Fruit fly (Drosophila melanogaster) whole organism, wandering third instar larva: ENCODE results near the gene CG13445.

ENCODE experiments used
- Abd-B ChIP-seq: fragments of >200 bp; optimal IDR thresholded peaks from 2 replicates; lab custom pipeline; 2017; ENCODE audit warnings: missing biosample characterization, missing genetic modification characterization
- CG32264 ChIP-seq: fragments of 200-800 bp; sonication (Bioruptor generic); optimal IDR thresholded peaks from 2 replicates; lab custom pipeline; 2016; ENCODE audit warnings: missing biosample characterization, missing genetic modification characterization
- CG9705 ChIP-seq: fragments of 200-800 bp; sonication (Bioruptor generic); optimal IDR thresholded peaks from 2 replicates; lab custom pipeline; 2018; ENCODE audit warnings: missing biosample characterization, mild to moderate bottlenecking, missing genetic modification characterization
- CrebA ChIP-seq: fragments of 200-800 bp; sonication (Bioruptor generic); optimal IDR thresholded peaks from 2 replicates; lab custom pipeline; 2016; ENCODE audit warnings: missing biosample characterization, mild to moderate bottlenecking, missing genetic modification characterization, borderline replicate concordance
- Dfd ChIP-seq: fragments of >200 bp; optimal IDR thresholded peaks from 2 replicates; lab custom pipeline; 2017; ENCODE audit warnings: missing biosample characterization, missing genetic modification characterization
- Dif ChIP-seq: fragments of 200-275, 200-300 bp; sonication (Bioruptor generic); optimal IDR thresholded peaks from 2 replicates; lab custom pipeline; 2018; ENCODE audit warnings: missing biosample characterization, missing genetic modification characterization; ENCODE audit not compliant: partially characterized antibody
- GATAd ChIP-seq: sonication (Bioruptor generic); optimal IDR thresholded peaks from 2 replicates; lab custom pipeline; 2016; ENCODE audit warnings: missing biosample characterization, missing genetic modification characterization
- HLH106 ChIP-seq: fragments of 200-800 bp; optimal IDR thresholded peaks from 3 replicates; lab custom pipeline; 2019; ENCODE audit warnings: missing biosample characterization, mild to moderate bottlenecking, missing genetic modification characterization, moderate library complexity
- Hnf4 ChIP-seq: fragments of 200-800 bp; sonication (Bioruptor generic); optimal IDR thresholded peaks from 2 replicates; lab custom pipeline; 2016; ENCODE audit warnings: missing biosample characterization, mild to moderate bottlenecking, missing genetic modification characterization
- Hr78 ChIP-seq: fragments of >200 bp; optimal IDR thresholded peaks from 2 replicates; lab custom pipeline; 2017; ENCODE audit warnings: missing biosample characterization, missing genetic modification characterization
- Hr83 ChIP-seq: fragments of 200-300 bp; sonication (Bioruptor generic); optimal IDR thresholded peaks from 2 replicates; lab custom pipeline; 2016; ENCODE audit warnings: missing biosample characterization, mild to moderate bottlenecking, missing genetic modification characterization, moderate library complexity; ENCODE audit not compliant: poor library complexity, severe bottlenecking
- Jra ChIP-seq: sonication (Bioruptor generic); optimal IDR thresholded peaks from 2 replicates; lab custom pipeline; 2016; ENCODE audit warnings: missing biosample characterization, missing genetic modification characterization
- Mio ChIP-seq: sonication (Bioruptor generic); optimal IDR thresholded peaks from 2 replicates; lab custom pipeline; 2016; ENCODE audit warnings: missing biosample characterization, missing genetic modification characterization
- Myc ChIP-seq: fragments of >200 bp; optimal IDR thresholded peaks from 2 replicates; lab custom pipeline; 2017
- N ChIP-seq: fragments of >200 bp; optimal IDR thresholded peaks from 2 replicates; lab custom pipeline; 2018; ENCODE audit warnings: missing biosample characterization, missing external identifiers, missing genetic modification characterization
- OdsH ChIP-seq: fragments of 200-800 bp; sonication (Bioruptor generic); optimal IDR thresholded peaks from 2 replicates; lab custom pipeline; 2016; ENCODE audit warnings: missing biosample characterization, mild to moderate bottlenecking, missing genetic modification characterization
- Rel ChIP-seq, 2 experiments: fragments of 200-800 bp; sonication (Bioruptor generic) in 1 of 2; optimal IDR thresholded peaks; 2 replicates in 1 of 2; 3 replicates in 1 of 2; lab custom pipeline; 2016 to 2019; ENCODE audit warnings: mild to moderate bottlenecking in 2 of 2, missing biosample characterization in 2 of 2, missing genetic modification characterization in 2 of 2, moderate library complexity in 1 of 2
- Sp1 ChIP-seq: fragments of 200-800 bp; sonication (Bioruptor generic); optimal IDR thresholded peaks from 3 replicates; lab custom pipeline; 2019; ENCODE audit warnings: missing biosample characterization, mild to moderate bottlenecking, missing genetic modification characterization, moderate library complexity
- Vsx2 ChIP-seq: fragments of 200-300, 225-300 bp; sonication (Bioruptor generic); optimal IDR thresholded peaks from 2 replicates; lab custom pipeline; 2018; ENCODE audit warnings: missing biosample characterization, missing genetic modification characterization; ENCODE audit not compliant: partially characterized antibody
- br ChIP-seq: fragments of 200-800 bp; sonication (Bioruptor generic); optimal IDR thresholded peaks from 2 replicates; lab custom pipeline; 2016; ENCODE audit warnings: missing biosample characterization, missing genetic modification characterization
- brk ChIP-seq: fragments of 200-800 bp; sonication (Bioruptor generic); optimal IDR thresholded peaks from 2 replicates; lab custom pipeline; 2016; ENCODE audit warnings: missing biosample characterization, mild to moderate bottlenecking, missing genetic modification characterization
- dl ChIP-seq, 2 experiments: fragments of 175-275, 200-275 bp in 1 of 2; fragments of 200-275 bp in 1 of 2; sonication (Bioruptor generic); optimal IDR thresholded peaks; lab custom pipeline; 2018; ENCODE audit warnings: mild to moderate bottlenecking in 2 of 2, missing biosample characterization in 2 of 2, missing genetic modification characterization in 2 of 2, moderate library complexity in 2 of 2; ENCODE audit not compliant: partially characterized antibody in 2 of 2, insufficient read depth in 1 of 2
- dmrt93B ChIP-seq: fragments of 200-800 bp; sonication (Bioruptor generic); optimal IDR thresholded peaks from 2 replicates; lab custom pipeline; 2018; ENCODE audit warnings: missing biosample characterization, mild to moderate bottlenecking, missing genetic modification characterization
- dsf ChIP-seq: sonication (Bioruptor generic); optimal IDR thresholded peaks from 2 replicates; lab custom pipeline; 2016; ENCODE audit warnings: missing biosample characterization, missing genetic modification characterization, borderline replicate concordance
- ey ChIP-seq: fragments of 200-800 bp; sonication (Bioruptor generic); optimal IDR thresholded peaks from 2 replicates; lab custom pipeline; 2016; ENCODE audit warnings: missing biosample characterization, missing genetic modification characterization
- foxo ChIP-seq, 2 experiments: fragments of 200-800 bp; sonication (Bioruptor generic); optimal IDR thresholded peaks; 2 replicates in 1 of 2; 3 replicates in 1 of 2; lab custom pipeline; 2016 to 2017; ENCODE audit warnings: missing biosample characterization in 2 of 2, missing genetic modification characterization in 2 of 2
- fru ChIP-seq: fragments of 200-800 bp; sonication (Bioruptor generic); optimal IDR thresholded peaks from 3 replicates; lab custom pipeline; 2016; ENCODE audit warnings: missing biosample characterization, mild to moderate bottlenecking, missing genetic modification characterization
- h ChIP-seq: fragments of 200-800 bp; sonication (Bioruptor generic); optimal IDR thresholded peaks from 3 replicates; lab custom pipeline; 2016; ENCODE audit warnings: missing biosample characterization, mild to moderate bottlenecking, missing genetic modification characterization
- jim ChIP-seq: fragments of 175-275, 200-325 bp; sonication (Bioruptor generic); optimal IDR thresholded peaks from 2 replicates; lab custom pipeline; 2016; ENCODE audit warnings: missing biosample characterization, mild to moderate bottlenecking, missing genetic modification characterization
- lola ChIP-seq: fragments of >200 bp; optimal IDR thresholded peaks from 2 replicates; lab custom pipeline; 2017; ENCODE audit warnings: missing biosample characterization, missing genetic modification characterization
- pan ChIP-seq: fragments of >200 bp; optimal IDR thresholded peaks from 2 replicates; lab custom pipeline; 2017
- psq ChIP-seq: fragments of 200-800 bp; sonication (Bioruptor generic); optimal IDR thresholded peaks from 3 replicates; lab custom pipeline; 2017; ENCODE audit warnings: missing biosample characterization, mild to moderate bottlenecking, missing genetic modification characterization, moderate library complexity
- rgr ChIP-seq: fragments of 200-800 bp; sonication (Bioruptor generic); optimal IDR thresholded peaks from 3 replicates; lab custom pipeline; 2016; ENCODE audit warnings: missing biosample characterization, mild to moderate bottlenecking, missing genetic modification characterization
- sage ChIP-seq: fragments of 200-800 bp; sonication (Bioruptor generic); optimal IDR thresholded peaks from 2 replicates; lab custom pipeline; 2016; ENCODE audit warnings: missing biosample characterization, mild to moderate bottlenecking, missing genetic modification characterization
- sv ChIP-seq: fragments of 200-800 bp; sonication (Bioruptor generic); optimal IDR thresholded peaks from 3 replicates; lab custom pipeline; 2016; ENCODE audit warnings: missing biosample characterization, missing genetic modification characterization
- tai ChIP-seq: sonication (Bioruptor generic); optimal IDR thresholded peaks from 2 replicates; lab custom pipeline; 2016; ENCODE audit warnings: missing biosample characterization, missing genetic modification characterization
- usp ChIP-seq: fragments of >200 bp; optimal IDR thresholded peaks from 2 replicates; lab custom pipeline; 2017; ENCODE audit warnings: missing biosample characterization, missing genetic modification characterization
- woc ChIP-seq: sonication (Bioruptor generic); optimal IDR thresholded peaks from 2 replicates; lab custom pipeline; 2016; ENCODE audit warnings: missing biosample characterization, mild to moderate bottlenecking, missing genetic modification characterization

CG13445 gene

DNA sequence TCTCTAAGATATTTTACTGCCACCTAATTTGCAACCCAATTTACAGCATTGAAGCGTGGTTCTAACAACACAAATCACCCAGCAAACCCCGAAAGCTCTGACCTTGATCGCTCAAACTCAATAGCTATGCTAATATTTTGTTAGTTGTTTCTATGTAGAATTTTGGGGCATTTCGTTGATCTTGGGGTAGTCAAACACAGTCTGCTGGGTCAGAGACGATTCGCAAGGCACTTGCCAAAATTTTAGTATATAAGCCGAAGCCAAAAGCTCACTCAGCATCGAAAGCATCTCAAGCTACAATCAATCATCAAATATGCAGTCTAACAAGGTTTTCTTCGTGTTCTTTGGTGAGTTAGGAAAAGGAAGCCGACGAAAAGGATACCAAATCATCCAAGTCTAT is at the start of gene CG13445:
Gene CG13445 (plus strand): TSS at position 301 of the 400 bp plus-strand sequence.
- TF ChIP-seq sv (GFP tag; lab: Kevin White, UChicago) (no peak), Rel (GFP tag; optimal IDR thresholded peaks at IDR 0.05; lab: Kevin White, UChicago) (no peak), Rel (tag; optimal IDR thresholded peaks at IDR 0.05; lab: Kevin White, UChicago) (no peak), fru (GFP tag; lab: Kevin White, UChicago) (no peak), foxo (GFP tag; optimal IDR thresholded peaks at IDR 0.05; lab: Kevin White, UChicago) (no peak), N (GFP tag; lab: Kevin White, UChicago) (no peak), Myc (lab: Kevin White, UChicago) (no peak), tai (no peak), Hnf4 (GFP tag; lab: Kevin White, UChicago) (no peak), OdsH (GFP tag; lab: Kevin White, UChicago) (no peak), Hr83 (GFP tag; lab: Kevin White, UChicago) (no peak)

DNA sequence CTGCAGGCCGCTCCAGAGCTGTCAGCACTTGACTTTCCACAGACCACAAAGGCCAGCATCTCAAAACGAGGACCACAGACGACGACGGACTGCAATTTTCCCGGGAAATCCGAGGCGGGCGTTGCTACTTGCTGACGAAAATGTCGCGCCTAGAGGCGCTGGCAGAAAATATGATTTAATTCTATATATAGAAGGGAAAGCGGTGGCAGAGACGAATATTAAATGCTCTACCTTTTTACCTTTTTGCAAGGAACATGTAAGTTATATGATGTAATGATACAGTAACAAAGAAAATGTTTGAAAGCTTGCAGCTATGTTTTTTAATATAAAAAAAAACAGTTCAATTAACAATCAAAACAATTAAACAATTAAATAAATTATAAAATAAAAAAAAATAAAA is 48.8 kb upstream of the CG13445 start:
- TF ChIP-seq Sp1 (no peak), Dif (GFP tag; lab: Kevin White, UChicago) (no peak), N (GFP tag; lab: Kevin White, UChicago) (no peak), rgr (GFP tag; lab: Kevin White, UChicago) (no peak), usp (GFP tag; lab: Kevin White, UChicago) (no peak), Mio (GFP tag; lab: Kevin White, UChicago) (no peak), pan (lab: Kevin White, UChicago) (no peak), ey (GFP tag; lab: Kevin White, UChicago) (no peak), sv (GFP tag; lab: Kevin White, UChicago) (no peak), Rel (GFP tag; optimal IDR thresholded peaks at IDR 0.05; lab: Kevin White, UChicago) (no peak), Rel (tag; optimal IDR thresholded peaks at IDR 0.05; lab: Kevin White, UChicago) (no peak), woc (GFP tag; lab: Kevin White, UChicago) (no peak)
- TF ChIP-seq, all 38 proteins: peak for 0

DNA sequence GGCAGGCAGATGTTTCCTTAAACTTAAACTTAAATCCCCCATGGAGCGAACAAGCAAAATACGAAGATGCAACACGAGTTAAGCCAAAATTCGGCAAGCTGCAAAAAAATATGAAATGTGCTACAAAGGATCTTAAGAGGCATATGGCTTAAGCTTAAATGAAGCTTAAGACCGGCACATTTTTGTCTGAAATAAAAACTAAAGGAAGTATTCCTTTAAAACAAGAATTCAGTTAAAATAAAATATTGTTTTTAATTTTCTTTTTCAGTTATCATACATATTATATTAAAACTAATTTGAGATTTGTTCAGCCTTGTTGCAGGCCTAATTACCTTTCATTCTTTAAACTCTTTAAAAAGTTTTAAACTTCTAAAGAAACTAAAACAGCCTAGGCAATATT is 47.4 kb upstream of the CG13445 start:
- TF ChIP-seq Sp1 (peak; percentile 53), Dif (GFP tag; lab: Kevin White, UChicago) (no peak), sv (GFP tag; lab: Kevin White, UChicago) (no peak), ey (GFP tag; lab: Kevin White, UChicago) (no peak), Myc (lab: Kevin White, UChicago) (no peak), CG32264 (no peak), lola (no peak), psq (GFP tag; lab: Kevin White, UChicago) (peak; percentile 27), usp (GFP tag; lab: Kevin White, UChicago) (no peak), woc (GFP tag; lab: Kevin White, UChicago) (no peak), sage (GFP tag; lab: Kevin White, UChicago) (no peak), h (GFP tag; lab: Kevin White, UChicago) (peak; percentile 21), rgr (GFP tag; lab: Kevin White, UChicago) (no peak), dsf (GFP tag; lab: Kevin White, UChicago) (no peak), OdsH (GFP tag; lab: Kevin White, UChicago) (peak; percentile 25), brk (GFP tag; lab: Kevin White, UChicago) (peak; percentile 4), dmrt93B (GFP tag; lab: Kevin White, UChicago) (peak; percentile 29), Hr78 (no peak), fru (GFP tag; lab: Kevin White, UChicago) (no peak), tai (no peak), CG9705 (GFP tag; lab: Kevin White, UChicago) (no peak), Vsx2 (GFP tag; lab: Kevin White, UChicago) (no peak), CrebA (GFP tag; lab: Kevin White, UChicago) (no peak), Abd-B (GFP tag; lab: Kevin White, UChicago) (no peak), HLH106 (tag; lab: Kevin White, UChicago) (peak; percentile 64), N (GFP tag; lab: Kevin White, UChicago) (no peak), Hr83 (GFP tag; lab: Kevin White, UChicago) (no peak), GATAd (no peak), foxo (GFP tag; optimal IDR thresholded peaks at IDR 0.05; lab: Kevin White, UChicago) (peak in 1 of 2 experiments; percentile 32), br (no peak), Jra (GFP tag; lab: Kevin White, UChicago) (no peak), Dfd (no peak), Hnf4 (GFP tag; lab: Kevin White, UChicago) (no peak), jim (GFP tag; lab: Kevin White, UChicago) (no peak), pan (lab: Kevin White, UChicago) (no peak), dl (GFP tag; optimal IDR thresholded peaks at IDR 0.05; lab: Kevin White, UChicago; ENCODE audit: insufficient read depth in 1 of 2, partially characterized antibody in 2 of 2) (no peak), Rel (GFP tag; optimal IDR thresholded peaks at IDR 0.05; lab: Kevin White, UChicago) (no peak), Rel (tag; optimal IDR thresholded peaks at IDR 0.05; lab: Kevin White, UChicago) (no peak), Mio (GFP tag; lab: Kevin White, UChicago) (no peak)
